Worm (Caenorhabditis elegans) whole organism, late embryonic: ENCODE results near the gene C10G8.2.

Experiments
- C08G9.2 ChIP-seq: sonication (generic microtip); optimal IDR thresholded peaks from 2 replicates; lab custom pipeline; 2016; ENCODE audit warnings: mild to moderate bottlenecking, missing genetic modification characterization, moderate library complexity, missing compliant biosample characterization
- C38D4.7 ChIP-seq: fragments of 200-800 bp; sonication (Bioruptor generic); optimal IDR thresholded peaks from 2 replicates; lab custom pipeline; 2018; ENCODE audit warnings: mild to moderate bottlenecking, missing genetic modification characterization, moderate library complexity, missing compliant biosample characterization
- F13H6.1 ChIP-seq: sonication (generic microtip); optimal IDR thresholded peaks from 2 replicates; lab custom pipeline; 2016; ENCODE audit warnings: missing genetic modification characterization, missing compliant biosample characterization
- K02D7.2 ChIP-seq: sonication (generic microtip); optimal IDR thresholded peaks from 2 replicates; lab custom pipeline; 2017; ENCODE audit warnings: mild to moderate bottlenecking, missing genetic modification characterization, missing compliant biosample characterization
- K09A11.1 ChIP-seq: sonication (generic microtip); optimal IDR thresholded peaks from 2 replicates; lab custom pipeline; 2017; ENCODE audit warnings: antibody characterized with exemption, mild to moderate bottlenecking, missing genetic modification characterization, missing compliant biosample characterization; ENCODE audit not compliant: insufficient read depth
- Y22D7AL.16 ChIP-seq: sonication (generic microtip); optimal IDR thresholded peaks from 2 replicates; lab custom pipeline; 2016; ENCODE audit warnings: missing genetic modification characterization, missing compliant biosample characterization
- ama-1 ChIP-seq: fragments of 150-350 bp; optimal IDR thresholded peaks from 2 replicates; lab custom pipeline; 2014
- ceh-18 ChIP-seq: sonication (generic microtip); optimal IDR thresholded peaks from 2 replicates; lab custom pipeline; 2016; ENCODE audit warnings: missing genetic modification characterization, missing compliant biosample characterization
- ceh-2 ChIP-seq: sonication (generic microtip); optimal IDR thresholded peaks from 2 replicates; lab custom pipeline; 2016; ENCODE audit warnings: missing genotype, missing genetic modification characterization, missing compliant biosample characterization
- ceh-24 ChIP-seq: sonication (generic microtip); optimal IDR thresholded peaks from 2 replicates; lab custom pipeline; 2016; ENCODE audit warnings: mild to moderate bottlenecking, missing genetic modification characterization, missing compliant biosample characterization
- ceh-31 ChIP-seq: sonication (generic microtip); optimal IDR thresholded peaks from 2 replicates; lab custom pipeline; 2016; ENCODE audit warnings: missing genetic modification characterization, missing compliant biosample characterization
- ceh-34 ChIP-seq: sonication (generic microtip); optimal IDR thresholded peaks from 2 replicates; lab custom pipeline; 2016; ENCODE audit warnings: mild to moderate bottlenecking, missing genetic modification characterization, missing compliant biosample characterization
- ceh-45 ChIP-seq: fragments of 200-800 bp; sonication (Bioruptor generic); IDR thresholded peaks from 2 replicates; pipeline ENCODE4 v1.3.6; 2022; ENCODE audit warnings: missing genetic modification reagents, missing genetic modification characterization, missing compliant biosample characterization
- ceh-6 ChIP-seq: fragments of 200-800 bp; sonication (Bioruptor generic); optimal IDR thresholded peaks from 2 replicates; lab custom pipeline; 2018; ENCODE audit warnings: mild to moderate bottlenecking, missing genetic modification characterization, missing compliant biosample characterization
- ceh-9 ChIP-seq: sonication (generic microtip); optimal IDR thresholded peaks from 2 replicates; lab custom pipeline; 2016; ENCODE audit warnings: mild to moderate bottlenecking, missing genetic modification characterization, inconsistent platforms, missing compliant biosample characterization
- dve-1 ChIP-seq: sonication (generic microtip); optimal IDR thresholded peaks from 2 replicates; lab custom pipeline; 2017; ENCODE audit warnings: antibody characterized with exemption, mild to moderate bottlenecking, missing genetic modification characterization, missing compliant biosample characterization
- ets-4 ChIP-seq: sonication (generic microtip); optimal IDR thresholded peaks from 2 replicates; lab custom pipeline; 2016; ENCODE audit warnings: missing genetic modification characterization, missing compliant biosample characterization
- fkh-10 ChIP-seq: fragments of 150-350 bp; optimal IDR thresholded peaks from 2 replicates; lab custom pipeline; 2014; ENCODE audit warnings: missing biosample characterization, missing genetic modification reagents, missing genetic modification characterization
- fkh-6 ChIP-seq: sonication (generic microtip); optimal IDR thresholded peaks from 2 replicates; lab custom pipeline; 2016; ENCODE audit warnings: missing genetic modification characterization, missing compliant biosample characterization
- gmeb-2 ChIP-seq: sonication (generic microtip); optimal IDR thresholded peaks from 2 replicates; lab custom pipeline; 2016; ENCODE audit warnings: missing genetic modification characterization, inconsistent platforms, missing compliant biosample characterization
- hlh-15 ChIP-seq: sonication (generic microtip); optimal IDR thresholded peaks from 2 replicates; lab custom pipeline; 2016; ENCODE audit warnings: missing genetic modification characterization, missing compliant biosample characterization
- hlh-30 ChIP-seq: sonication (generic microtip); optimal IDR thresholded peaks from 2 replicates; lab custom pipeline; 2017; ENCODE audit warnings: antibody characterized with exemption, missing genetic modification characterization, missing compliant biosample characterization; ENCODE audit not compliant: insufficient read depth
- hlh-6 ChIP-seq: sonication (generic microtip); optimal IDR thresholded peaks from 2 replicates; lab custom pipeline; 2016; ENCODE audit warnings: missing genotype, missing genetic modification characterization, missing compliant biosample characterization
- hlh-8 ChIP-seq: sonication (generic microtip); optimal IDR thresholded peaks from 2 replicates; lab custom pipeline; 2016; ENCODE audit warnings: missing genotype, missing genetic modification characterization, missing compliant biosample characterization
- lim-6 ChIP-seq: sonication (generic microtip); optimal IDR thresholded peaks from 2 replicates; lab custom pipeline; 2016; ENCODE audit warnings: missing genetic modification characterization, missing compliant biosample characterization
- mec-3 ChIP-seq: sonication (generic microtip); optimal IDR thresholded peaks from 2 replicates; lab custom pipeline; 2016; ENCODE audit warnings: borderline replicate concordance, missing genetic modification characterization, missing compliant biosample characterization
- nfya-1 ChIP-seq: sonication (generic microtip); optimal IDR thresholded peaks from 2 replicates; lab custom pipeline; 2017; ENCODE audit warnings: missing genetic modification characterization, mild to moderate bottlenecking, missing compliant biosample characterization, antibody characterized with exemption, moderate library complexity
- nhr-232 ChIP-seq: sonication (generic microtip); optimal IDR thresholded peaks from 2 replicates; lab custom pipeline; 2016; ENCODE audit warnings: missing genetic modification characterization, missing compliant biosample characterization
- npax-4 ChIP-seq: sonication (generic microtip); optimal IDR thresholded peaks from 2 replicates; lab custom pipeline; 2016; ENCODE audit warnings: missing genetic modification characterization, missing compliant biosample characterization
- pag-3 ChIP-seq: sonication (generic microtip); optimal IDR thresholded peaks from 2 replicates; lab custom pipeline; 2016; ENCODE audit warnings: missing compliant biosample characterization, missing genetic modification characterization, borderline replicate concordance
- pat-9 ChIP-seq: fragments of 200-800 bp; sonication (Bioruptor generic); optimal IDR thresholded peaks from 2 replicates; lab custom pipeline; 2018; ENCODE audit warnings: mild to moderate bottlenecking, missing genetic modification characterization, moderate library complexity, missing compliant biosample characterization
- pha-2 ChIP-seq: sonication (generic microtip); optimal IDR thresholded peaks from 2 replicates; lab custom pipeline; 2017; ENCODE audit warnings: mild to moderate bottlenecking, missing genetic modification characterization, missing compliant biosample characterization
- pha-4 ChIP-seq: fragments of 150-350 bp; optimal IDR thresholded peaks from 2 replicates; lab custom pipeline; 2018; ENCODE audit warnings: missing biosample characterization, missing genetic modification reagents, missing genetic modification characterization
- pqm-1 ChIP-seq: sonication (generic microtip); optimal IDR thresholded peaks from 2 replicates; lab custom pipeline; 2016; ENCODE audit warnings: missing genetic modification characterization, missing compliant biosample characterization
- rnt-1 ChIP-seq: sonication (generic microtip); optimal IDR thresholded peaks from 2 replicates; lab custom pipeline; 2016; ENCODE audit warnings: missing genetic modification characterization, missing compliant biosample characterization
- sdc-2 ChIP-seq: sonication (generic microtip); optimal IDR thresholded peaks from 2 replicates; lab custom pipeline; 2016; ENCODE audit warnings: missing genotype, missing genetic modification characterization, missing compliant biosample characterization
- tbx-2 ChIP-seq: sonication (generic microtip); optimal IDR thresholded peaks from 2 replicates; lab custom pipeline; 2016; ENCODE audit warnings: missing genetic modification characterization, missing compliant biosample characterization
- tbx-7 ChIP-seq: sonication (generic microtip); optimal IDR thresholded peaks from 2 replicates; lab custom pipeline; 2016; ENCODE audit warnings: missing genotype, missing genetic modification characterization, missing compliant biosample characterization
- ttx-3 ChIP-seq: sonication (generic microtip); optimal IDR thresholded peaks from 2 replicates; lab custom pipeline; 2016; ENCODE audit warnings: missing genetic modification reagents, missing genetic modification characterization, missing compliant biosample characterization
- unc-42 ChIP-seq: sonication (generic microtip); optimal IDR thresholded peaks from 2 replicates; lab custom pipeline; 2016; ENCODE audit warnings: missing genotype, missing genetic modification characterization, missing compliant biosample characterization
- unc-55 ChIP-seq: sonication (generic microtip); optimal IDR thresholded peaks from 2 replicates; lab custom pipeline; 2017; ENCODE audit warnings: missing biosample characterization, missing genetic modification reagents, missing genetic modification characterization
- unc-86 ChIP-seq: sonication (generic microtip); optimal IDR thresholded peaks from 2 replicates; lab custom pipeline; 2016; ENCODE audit warnings: missing genetic modification characterization, missing compliant biosample characterization

Gene C10G8.2

DNA sequence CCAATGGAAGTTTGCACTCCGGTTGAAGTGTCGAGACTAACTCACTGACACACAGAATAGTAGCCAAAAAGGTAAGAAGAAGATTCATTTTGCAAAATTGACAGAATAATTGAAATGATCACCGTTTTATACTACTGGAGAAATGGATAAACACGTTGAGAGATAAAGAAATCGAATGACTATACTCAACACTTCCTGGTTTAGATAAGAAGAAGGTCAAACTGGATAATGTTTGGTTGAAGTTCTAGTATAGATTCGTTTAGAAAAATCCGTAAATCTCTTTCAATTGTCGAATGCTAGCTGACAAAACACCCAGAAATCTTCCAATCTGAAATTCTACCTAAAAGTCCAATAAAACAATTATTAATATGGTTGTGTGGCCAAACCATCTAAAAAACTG, 26.9 kb upstream of the C10G8.2 start, which contains the start of gene Y49G5A.1:
Gene Y49G5A.1, minus strand, starts transcription at position 101 of the 400 bp plus-strand sequence.
- TF ChIP-seq ceh-9 (tag; lab: Kevin White, UChicago) (no peak), hlh-15 (tag; lab: Kevin White, UChicago) (no peak), ets-4 (tag; lab: Kevin White, UChicago) (no peak), hlh-8 (no peak), nfya-1 (no peak), nhr-232 (tag; lab: Kevin White, UChicago) (no peak), F13H6.1 (tag; lab: Kevin White, UChicago) (no peak), unc-86 (tag; lab: Kevin White, UChicago) (no peak), pag-3 (no peak), ceh-34 (tag; lab: Kevin White, UChicago) (no peak), ttx-3 (no peak), pat-9 (tag; lab: Kevin White, UChicago) (no peak), C38D4.7 (GFP tag; lab: Kevin White, UChicago) (no peak), hlh-30 (no peak), ama-1 (lab: Kevin White, UChicago) (no peak), ceh-2 (no peak), Y22D7AL.16 (tag; lab: Kevin White, UChicago) (no peak), npax-4 (tag; lab: Kevin White, UChicago) (no peak), ceh-31 (tag; lab: Kevin White, UChicago) (no peak)

DNA sequence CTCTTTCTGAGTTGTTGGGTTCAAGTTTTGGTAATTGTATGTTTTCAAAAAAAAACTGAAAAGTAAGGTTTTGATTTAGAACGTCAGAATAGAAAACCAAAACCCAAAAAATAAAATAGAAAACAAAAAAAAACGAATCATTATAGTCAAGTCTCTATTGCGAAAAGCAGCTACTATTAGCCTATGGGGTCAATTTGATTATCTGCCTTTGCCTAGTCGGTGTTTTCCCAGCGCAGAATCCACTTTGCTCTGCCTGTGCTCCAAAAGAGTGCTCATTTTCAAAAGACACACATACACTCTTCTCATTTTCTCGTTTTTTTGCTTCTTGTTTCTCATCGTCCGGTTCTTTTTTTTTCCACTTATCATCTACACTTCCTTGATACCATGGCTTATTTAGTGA, 25.5 kb upstream of the C10G8.2 start:
- TF ChIP-seq unc-42 (tag; lab: Kevin White, UChicago) (peak; percentile 66), ttx-3 (no peak)
- TF ChIP-seq, all 69 proteins: peak for 1

DNA sequence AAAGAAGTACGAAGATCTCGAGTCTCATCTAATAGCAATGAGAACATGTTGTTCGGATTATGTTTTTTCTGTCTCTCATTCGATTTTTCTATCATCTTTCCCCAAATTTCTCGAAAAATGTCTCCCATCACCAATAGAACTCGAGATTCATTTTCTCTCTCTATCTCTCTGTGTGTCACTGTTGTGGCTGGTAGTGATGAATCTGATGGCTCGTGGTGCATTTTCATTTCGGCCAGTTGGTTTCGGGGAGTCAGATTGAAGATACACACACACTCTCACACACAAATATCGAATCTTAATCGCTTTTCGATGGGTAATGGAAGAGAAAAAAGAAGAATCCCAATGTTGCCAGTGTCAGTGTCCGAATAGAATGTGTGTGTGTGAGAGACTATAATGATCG, 18.3 kb upstream of the C10G8.2 start:
- TF ChIP-seq ceh-45 (GFP tag; lab: Robert Waterston, UW), result no peak
- no peak for TF ChIP-seq fkh-10 (GFP tag; lab: Kevin White, UChicago)
- no peak for TF ChIP-seq tbx-7
- TF ChIP-seq pha-2 (tag; lab: Kevin White, UChicago), result no peak
- TF ChIP-seq K09A11.1, result no peak
- TF ChIP-seq hlh-6 (tag; lab: Kevin White, UChicago), result no peak
- TF ChIP-seq dve-1, result no peak
- no peak for TF ChIP-seq fkh-6 (tag; lab: Kevin White, UChicago)
- TF ChIP-seq hlh-8, result no peak
- peak; percentile 80 for TF ChIP-seq ceh-18
- no peak for TF ChIP-seq nfya-1
- peak; percentile 59 for TF ChIP-seq unc-55
- TF ChIP-seq lim-6, result no peak
- TF ChIP-seq mec-3, result no peak
- TF ChIP-seq F13H6.1 (tag; lab: Kevin White, UChicago), result no peak
- no peak for TF ChIP-seq gmeb-2 (tag; lab: Kevin White, UChicago)
- no peak for TF ChIP-seq C08G9.2 (tag; lab: Kevin White, UChicago)
- TF ChIP-seq K02D7.2, result no peak
- TF ChIP-seq tbx-2 (tag; lab: Kevin White, UChicago), result peak; percentile 4
- peak; percentile 72 for TF ChIP-seq rnt-1 (tag; lab: Kevin White, UChicago)
- TF ChIP-seq Y22D7AL.16 (tag; lab: Kevin White, UChicago), result no peak
- TF ChIP-seq pha-4 (tag; lab: Kevin White, UChicago), result no peak
- TF ChIP-seq sdc-2 (tag; lab: Kevin White, UChicago), result no peak
- TF ChIP-seq pqm-1 (tag; lab: Kevin White, UChicago), result no peak
- TF ChIP-seq ceh-6, result no peak
- TF ChIP-seq ceh-24 (tag; lab: Kevin White, UChicago), result no peak
